Worm (Caenorhabditis elegans) whole organism, late embryonic: ENCODE results near the gene Y53F4B.17.
A peak's percentile ranks its signal among the peaks of the same experiment; 100 is the strongest.

Source experiments
- C08G9.2 ChIP-seq: sonication (generic microtip); optimal IDR thresholded peaks from 2 replicates; lab custom pipeline; 2016; ENCODE audit warnings: mild to moderate bottlenecking, missing genetic modification characterization, moderate library complexity, missing compliant biosample characterization
- F13H6.1 ChIP-seq: sonication (generic microtip); optimal IDR thresholded peaks from 2 replicates; lab custom pipeline; 2016; ENCODE audit warnings: missing genetic modification characterization, missing compliant biosample characterization
- K09A11.1 ChIP-seq: sonication (generic microtip); optimal IDR thresholded peaks from 2 replicates; lab custom pipeline; 2017; ENCODE audit warnings: antibody characterized with exemption, mild to moderate bottlenecking, missing genetic modification characterization, missing compliant biosample characterization; ENCODE audit not compliant: insufficient read depth
- T23F11.4 ChIP-seq: fragments of 200-800 bp; sonication (Bioruptor generic); optimal IDR thresholded peaks from 2 replicates; lab custom pipeline; 2018; ENCODE audit warnings: mild to moderate bottlenecking, missing genetic modification characterization, missing compliant biosample characterization
- Y22D7AL.16 ChIP-seq: sonication (generic microtip); optimal IDR thresholded peaks from 2 replicates; lab custom pipeline; 2016; ENCODE audit warnings: missing genetic modification characterization, missing compliant biosample characterization
- ahr-1 ChIP-seq: sonication (generic microtip); optimal IDR thresholded peaks from 2 replicates; lab custom pipeline; 2016; ENCODE audit warnings: missing genetic modification characterization, missing compliant biosample characterization
- ama-1 ChIP-seq: fragments of 150-350 bp; optimal IDR thresholded peaks from 2 replicates; lab custom pipeline; 2014
- ceh-18 ChIP-seq: sonication (generic microtip); optimal IDR thresholded peaks from 2 replicates; lab custom pipeline; 2016; ENCODE audit warnings: missing genetic modification characterization, missing compliant biosample characterization
- ceh-19 ChIP-seq: fragments of 200-800 bp; sonication (Bioruptor generic); optimal IDR thresholded peaks from 2 replicates; lab custom pipeline; 2018; ENCODE audit warnings: mild to moderate bottlenecking, missing genetic modification characterization, missing compliant biosample characterization
- ceh-24 ChIP-seq: sonication (generic microtip); optimal IDR thresholded peaks from 2 replicates; lab custom pipeline; 2016; ENCODE audit warnings: mild to moderate bottlenecking, missing genetic modification characterization, missing compliant biosample characterization
- ceh-30 ChIP-seq: fragments of 150-350 bp; optimal IDR thresholded peaks from 2 replicates; lab custom pipeline; 2014; ENCODE audit warnings: missing biosample characterization, missing genetic modification characterization
- ceh-31 ChIP-seq: sonication (generic microtip); optimal IDR thresholded peaks from 2 replicates; lab custom pipeline; 2016; ENCODE audit warnings: missing genetic modification characterization, missing compliant biosample characterization
- ceh-34 ChIP-seq: sonication (generic microtip); optimal IDR thresholded peaks from 2 replicates; lab custom pipeline; 2016; ENCODE audit warnings: mild to moderate bottlenecking, missing genetic modification characterization, missing compliant biosample characterization
- ceh-45 ChIP-seq: fragments of 200-800 bp; sonication (Bioruptor generic); IDR thresholded peaks from 2 replicates; pipeline ENCODE4 v1.3.6; 2022; ENCODE audit warnings: missing genetic modification reagents, missing genetic modification characterization, missing compliant biosample characterization
- ceh-48 ChIP-seq: sonication (generic microtip); optimal IDR thresholded peaks from 2 replicates; lab custom pipeline; 2016; ENCODE audit warnings: missing genetic modification characterization, inconsistent platforms, missing compliant biosample characterization
- ceh-9 ChIP-seq: sonication (generic microtip); optimal IDR thresholded peaks from 2 replicates; lab custom pipeline; 2016; ENCODE audit warnings: mild to moderate bottlenecking, missing genetic modification characterization, inconsistent platforms, missing compliant biosample characterization
- che-1 ChIP-seq: sonication (generic microtip); optimal IDR thresholded peaks from 2 replicates; lab custom pipeline; 2016; ENCODE audit warnings: mild to moderate bottlenecking, missing genetic modification characterization, missing compliant biosample characterization
- dve-1 ChIP-seq: sonication (generic microtip); optimal IDR thresholded peaks from 2 replicates; lab custom pipeline; 2017; ENCODE audit warnings: antibody characterized with exemption, mild to moderate bottlenecking, missing genetic modification characterization, missing compliant biosample characterization
- elt-2 ChIP-seq: sonication (generic microtip); optimal IDR thresholded peaks from 2 replicates; lab custom pipeline; 2016; ENCODE audit warnings: missing genetic modification reagents, missing genetic modification characterization, missing compliant biosample characterization
- elt-4 ChIP-seq: sonication (generic microtip); optimal IDR thresholded peaks from 2 replicates; lab custom pipeline; 2016; ENCODE audit warnings: missing genetic modification characterization, missing compliant biosample characterization
- ets-4 ChIP-seq: sonication (generic microtip); optimal IDR thresholded peaks from 2 replicates; lab custom pipeline; 2016; ENCODE audit warnings: missing genetic modification characterization, missing compliant biosample characterization
- eyg-1 ChIP-seq: sonication (generic microtip); optimal IDR thresholded peaks from 2 replicates; lab custom pipeline; 2016; ENCODE audit warnings: missing genotype, missing genetic modification characterization, missing compliant biosample characterization
- fax-1 ChIP-seq: sonication (generic microtip); optimal IDR thresholded peaks from 2 replicates; lab custom pipeline; 2016; ENCODE audit warnings: missing genotype, missing genetic modification characterization, missing compliant biosample characterization
- fkh-10 ChIP-seq: fragments of 150-350 bp; optimal IDR thresholded peaks from 2 replicates; lab custom pipeline; 2014; ENCODE audit warnings: missing biosample characterization, missing genetic modification reagents, missing genetic modification characterization
- gmeb-2 ChIP-seq: sonication (generic microtip); optimal IDR thresholded peaks from 2 replicates; lab custom pipeline; 2016; ENCODE audit warnings: missing genetic modification characterization, inconsistent platforms, missing compliant biosample characterization
- hlh-15 ChIP-seq: sonication (generic microtip); optimal IDR thresholded peaks from 2 replicates; lab custom pipeline; 2016; ENCODE audit warnings: missing genetic modification characterization, missing compliant biosample characterization
- hlh-30 ChIP-seq: sonication (generic microtip); optimal IDR thresholded peaks from 2 replicates; lab custom pipeline; 2017; ENCODE audit warnings: antibody characterized with exemption, missing genetic modification characterization, missing compliant biosample characterization; ENCODE audit not compliant: insufficient read depth
- hlh-6 ChIP-seq: sonication (generic microtip); optimal IDR thresholded peaks from 2 replicates; lab custom pipeline; 2016; ENCODE audit warnings: missing genotype, missing genetic modification characterization, missing compliant biosample characterization
- lim-6 ChIP-seq: sonication (generic microtip); optimal IDR thresholded peaks from 2 replicates; lab custom pipeline; 2016; ENCODE audit warnings: missing genetic modification characterization, missing compliant biosample characterization
- lin-11 ChIP-seq: fragments of 200-800 bp; sonication (Bioruptor generic); optimal IDR thresholded peaks from 2 replicates; lab custom pipeline; 2018; ENCODE audit warnings: mild to moderate bottlenecking, missing genetic modification characterization, missing compliant biosample characterization
- nfya-1 ChIP-seq: sonication (generic microtip); optimal IDR thresholded peaks from 2 replicates; lab custom pipeline; 2017; ENCODE audit warnings: missing genetic modification characterization, mild to moderate bottlenecking, missing compliant biosample characterization, antibody characterized with exemption, moderate library complexity
- nhr-11 ChIP-seq: fragments of 150-350 bp; optimal IDR thresholded peaks from 2 replicates; lab custom pipeline; 2014; ENCODE audit warnings: missing biosample characterization, missing genetic modification characterization
- npax-4 ChIP-seq: sonication (generic microtip); optimal IDR thresholded peaks from 2 replicates; lab custom pipeline; 2016; ENCODE audit warnings: missing genetic modification characterization, missing compliant biosample characterization
- pat-9 ChIP-seq: fragments of 200-800 bp; sonication (Bioruptor generic); optimal IDR thresholded peaks from 2 replicates; lab custom pipeline; 2018; ENCODE audit warnings: mild to moderate bottlenecking, missing genetic modification characterization, moderate library complexity, missing compliant biosample characterization
- pax-1 ChIP-seq: fragments of 150-350 bp; optimal IDR thresholded peaks from 2 replicates; lab custom pipeline; 2014; ENCODE audit warnings: missing biosample characterization, missing genetic modification characterization
- pha-2 ChIP-seq: sonication (generic microtip); optimal IDR thresholded peaks from 2 replicates; lab custom pipeline; 2017; ENCODE audit warnings: mild to moderate bottlenecking, missing genetic modification characterization, missing compliant biosample characterization
- pqm-1 ChIP-seq: sonication (generic microtip); optimal IDR thresholded peaks from 2 replicates; lab custom pipeline; 2016; ENCODE audit warnings: missing genetic modification characterization, missing compliant biosample characterization
- pros-1 ChIP-seq: fragments of 150-350 bp; optimal IDR thresholded peaks from 2 replicates; lab custom pipeline; 2014; ENCODE audit warnings: missing biosample characterization, missing genetic modification reagents, missing genetic modification characterization
- rnt-1 ChIP-seq: sonication (generic microtip); optimal IDR thresholded peaks from 2 replicates; lab custom pipeline; 2016; ENCODE audit warnings: missing genetic modification characterization, missing compliant biosample characterization
- sox-2 ChIP-seq: fragments of 200-800 bp; sonication (Bioruptor generic); IDR thresholded peaks from 2 replicates; pipeline ENCODE4 v1.3.6; 2022; ENCODE audit warnings: missing genetic modification reagents, missing genetic modification characterization, missing compliant biosample characterization
- syd-9 ChIP-seq: sonication (generic microtip); optimal IDR thresholded peaks from 2 replicates; lab custom pipeline; 2016; ENCODE audit warnings: mild to moderate bottlenecking, missing genetic modification characterization, moderate library complexity, missing compliant biosample characterization
- tbx-2 ChIP-seq: sonication (generic microtip); optimal IDR thresholded peaks from 2 replicates; lab custom pipeline; 2016; ENCODE audit warnings: missing genetic modification characterization, missing compliant biosample characterization
- tbx-7 ChIP-seq: sonication (generic microtip); optimal IDR thresholded peaks from 2 replicates; lab custom pipeline; 2016; ENCODE audit warnings: missing genotype, missing genetic modification characterization, missing compliant biosample characterization
- unc-3 ChIP-seq, 2 experiments: fragments of 200-800 bp in 1 of 2; sonication (Bioruptor generic) in 1 of 2; sonication (generic microtip) in 1 of 2; conservative IDR thresholded peaks in 1 of 2; optimal IDR thresholded peaks in 1 of 2; 2 replicates each; pipeline versions ENCODE4 v1.3.6 to Lab custom; 2016 to 2022; ENCODE audit warnings: missing compliant biosample characterization in 2 of 2, missing genetic modification characterization in 2 of 2, missing genetic modification reagents in 1 of 2
- unc-55 ChIP-seq: sonication (generic microtip); optimal IDR thresholded peaks from 2 replicates; lab custom pipeline; 2017; ENCODE audit warnings: missing biosample characterization, missing genetic modification reagents, missing genetic modification characterization
- zip-5 ChIP-seq: sonication (generic microtip); optimal IDR thresholded peaks from 2 replicates; lab custom pipeline; 2016; ENCODE audit warnings: missing genetic modification characterization, missing compliant biosample characterization

Y53F4B.17 gene

ce11 chrII:15080535-15080934 is 22.1 kb downstream of the Y53F4B.17 start:
- no peak for TF ChIP-seq sox-2 (GFP tag; lab: Robert Waterston, UW)
- TF ChIP-seq ceh-34 (tag; lab: Kevin White, UChicago) = peak; percentile 33

DNA sequence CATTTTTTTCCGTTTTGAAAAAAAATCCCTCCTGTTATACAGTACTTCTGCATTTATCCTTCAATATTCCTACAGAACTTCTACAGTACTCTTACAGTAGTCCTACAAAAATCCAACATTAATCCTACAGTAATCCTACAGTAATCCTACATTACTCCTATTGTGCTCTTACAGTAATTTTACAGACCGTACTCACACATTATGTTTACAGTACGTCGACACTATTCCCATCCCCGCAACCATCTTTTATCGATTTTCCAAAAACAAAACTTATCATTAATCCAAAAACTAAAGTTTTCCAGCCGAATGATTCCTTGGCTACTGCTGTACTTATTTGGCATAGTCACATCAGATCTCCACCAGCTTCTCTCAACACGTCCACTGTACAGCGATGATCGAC is 25.7 kb downstream of the Y53F4B.17 start, which contains the start of gene Y53F4B.20:
TSS of gene Y53F4B.20 (plus strand) at position 301 of the 400 bp plus-strand sequence.
- no peak for TF ChIP-seq ceh-18 (tag; lab: Kevin White, UChicago)
- TF ChIP-seq ets-4 = no peak
- TF ChIP-seq zip-5 = no peak
- no peak for TF ChIP-seq rnt-1
- TF ChIP-seq syd-9 (tag; lab: Kevin White, UChicago) = no peak
- TF ChIP-seq ama-1 (lab: Kevin White, UChicago) = no peak
- TF ChIP-seq fax-1 (tag; lab: Kevin White, UChicago) = no peak
- TF ChIP-seq sox-2 (GFP tag; lab: Robert Waterston, UW) = no peak
- TF ChIP-seq gmeb-2 = no peak
- no peak for TF ChIP-seq ceh-19 (GFP tag; lab: Kevin White, UChicago)
- TF ChIP-seq C08G9.2 (tag; lab: Kevin White, UChicago) = no peak
- TF ChIP-seq pha-2 (tag; lab: Kevin White, UChicago) = no peak
- no peak for TF ChIP-seq lim-6 (tag; lab: Kevin White, UChicago)
- no peak for TF ChIP-seq ceh-45
- no peak for TF ChIP-seq T23F11.4 (GFP tag; lab: Kevin White, UChicago)

DNA sequence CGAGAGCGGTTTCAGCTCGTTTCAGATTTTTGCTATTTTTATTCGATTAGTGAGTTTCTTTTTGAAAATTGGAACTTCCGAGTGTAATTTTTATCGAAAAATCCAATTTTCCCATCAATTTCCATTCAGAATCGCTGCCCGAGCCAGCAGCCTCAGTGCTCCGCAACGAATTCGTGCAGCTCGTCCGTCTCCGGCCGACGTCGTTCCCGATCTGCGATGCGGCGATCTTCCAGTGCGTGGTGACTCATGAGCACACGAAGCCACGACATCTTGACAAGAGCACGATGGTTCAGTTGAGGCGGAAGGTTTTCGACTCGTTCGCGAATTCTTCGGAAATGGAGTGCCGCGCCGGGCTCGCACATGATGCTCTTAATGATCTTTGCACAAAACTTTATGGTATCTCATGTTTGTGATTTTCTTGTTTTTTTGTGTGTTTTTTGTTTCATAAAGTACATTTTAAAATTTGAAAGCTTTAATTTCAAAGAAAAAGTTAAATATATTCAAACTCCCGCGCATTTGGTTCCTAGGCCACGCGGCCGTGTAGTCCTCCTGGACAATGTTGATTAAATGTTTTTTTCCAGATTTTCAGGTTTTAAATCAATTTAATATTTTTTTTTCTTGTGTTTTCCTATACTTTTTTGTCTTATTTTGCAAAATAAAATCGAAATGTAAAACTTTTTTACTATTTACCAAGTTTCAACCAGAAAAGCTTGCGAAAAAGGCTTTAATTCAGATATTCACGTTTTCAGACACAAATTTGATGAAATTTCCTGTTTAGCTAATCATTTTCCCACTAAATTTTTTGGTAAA is 30.8 kb downstream of the Y53F4B.17 start:
- TF ChIP-seq lin-11 (tag; lab: Kevin White, UChicago) (no peak), dve-1 (tag; lab: Kevin White, UChicago) (no peak), rnt-1 (peak; percentile 43), ceh-48 (tag; lab: Kevin White, UChicago) (no peak), pat-9 (tag; lab: Kevin White, UChicago) (no peak), C08G9.2 (tag; lab: Kevin White, UChicago) (peak; percentile 87), elt-4 (no peak), zip-5 (peak; percentile 73), tbx-2 (peak; percentile 68), hlh-30 (no peak), unc-55 (GFP tag; lab: Kevin White, UChicago) (no peak), gmeb-2 (no peak), che-1 (tag; lab: Kevin White, UChicago) (no peak), pax-1 (tag; lab: Kevin White, UChicago) (no peak), ets-4 (peak; percentile 86), fax-1 (tag; lab: Kevin White, UChicago) (peak; percentile 34), npax-4 (no peak), hlh-15 (tag; lab: Kevin White, UChicago) (no peak), tbx-7 (tag; lab: Kevin White, UChicago) (peak; percentile 84), ceh-18 (tag; lab: Kevin White, UChicago) (no peak), fkh-10 (no peak), K09A11.1 (tag; lab: Kevin White, UChicago) (no peak), Y22D7AL.16 (no peak), nhr-11 (no peak), ceh-30 (tag; lab: Kevin White, UChicago) (no peak), F13H6.1 (tag; lab: Kevin White, UChicago) (no peak), ahr-1 (no peak), ceh-9 (tag; lab: Kevin White, UChicago) (no peak), pros-1 (no peak), nfya-1 (tag; lab: Kevin White, UChicago) (no peak), elt-2 (peak; percentile 57), ceh-24 (no peak), hlh-6 (tag; lab: Kevin White, UChicago) (no peak), ceh-31 (tag; lab: Kevin White, UChicago) (peak; percentile 91), unc-3 (GFP tag; conservative IDR thresholded peaks at IDR 0.05; lab: Robert Waterston, UW) (no peak), unc-3 (tag; optimal IDR thresholded peaks at IDR 0.05; lab: Kevin White, UChicago) (no peak), eyg-1 (no peak), pqm-1 (tag; lab: Kevin White, UChicago) (no peak)
